Worm (Caenorhabditis elegans) whole organism, L4 larva: ENCODE measurements around the gene sre-29.

ENCODE experiments used
- D1046.2 ChIP-seq: fragments of 200-800 bp; sonication (Bioruptor generic); IDR thresholded peaks from 2 replicates; pipeline ENCODE4 v1.3.6; 2022; ENCODE audit warnings: missing genetic modification characterization, missing compliant biosample characterization
- F26F4.8 ChIP-seq: fragments of 200-800 bp; sonication (Bioruptor generic); conservative IDR thresholded peaks from 2 replicates; pipeline ENCODE4 v1.3.6; 2022; ENCODE audit warnings: missing genetic modification characterization, missing compliant biosample characterization
- T20F7.1 ChIP-seq: fragments of 200-800 bp; sonication (Bioruptor generic); optimal IDR thresholded peaks from 2 replicates; lab custom pipeline; 2018; ENCODE audit warnings: mild to moderate bottlenecking, missing genetic modification characterization, missing compliant biosample characterization
- Y105C5A.15 ChIP-seq: fragments of 200-800 bp; sonication (Bioruptor generic); IDR thresholded peaks from 2 replicates; pipeline ENCODE4 v1.3.6; 2022; ENCODE audit warnings: missing genetic modification characterization, missing compliant biosample characterization
- Y48G9A.11 ChIP-seq: fragments of 200-800 bp; sonication (Bioruptor generic); IDR thresholded peaks from 2 replicates; pipeline ENCODE4 v1.3.6; 2022; ENCODE audit warnings: missing genetic modification reagents, missing genetic modification characterization, missing compliant biosample characterization
- Y5F2A.4 ChIP-seq: fragments of 200-800 bp; sonication (Bioruptor generic); optimal IDR thresholded peaks from 2 replicates; lab custom pipeline; 2018; ENCODE audit warnings: mild to moderate bottlenecking, missing genetic modification characterization, missing compliant biosample characterization
- ZK337.2 ChIP-seq: fragments of 200-800 bp; sonication (Bioruptor generic); IDR thresholded peaks from 2 replicates; pipeline ENCODE4 v1.3.6; 2022; ENCODE audit warnings: missing genetic modification reagents, missing genetic modification characterization, missing compliant biosample characterization
- ZK546.5 ChIP-seq, 2 experiments: sonication (generic microtip); optimal IDR thresholded peaks; 2 replicates each; lab custom pipeline; 2017; ENCODE audit warnings: missing biosample characterization in 2 of 2, missing genetic modification characterization in 2 of 2
- aly-2 ChIP-seq: sonication (generic microtip); optimal IDR thresholded peaks from 2 replicates; lab custom pipeline; 2018; ENCODE audit warnings: missing biosample characterization, missing genetic modification characterization
- ama-1 ChIP-seq: fragments of 150-350 bp; optimal IDR thresholded peaks from 2 replicates; lab custom pipeline; 2014; ENCODE audit warnings: inconsistent platforms, mixed read lengths
- arid-1 ChIP-seq: fragments of 200-800 bp; sonication (Bioruptor generic); conservative IDR thresholded peaks from 2 replicates; pipeline ENCODE4 v1.3.6; 2022; ENCODE audit warnings: missing genetic modification reagents, missing genetic modification characterization, missing compliant biosample characterization
- ceh-20 ChIP-seq: fragments of 200-800 bp; sonication (Bioruptor generic); IDR thresholded peaks from 2 replicates; pipeline ENCODE4 v1.3.6; 2022; ENCODE audit warnings: missing genetic modification reagents, missing genetic modification characterization, missing compliant biosample characterization
- ceh-32 ChIP-seq: sonication (generic microtip); optimal IDR thresholded peaks from 2 replicates; lab custom pipeline; 2016; ENCODE audit warnings: mild to moderate bottlenecking, missing genetic modification characterization, missing compliant biosample characterization; ENCODE audit not compliant: poor library complexity
- ceh-44 ChIP-seq: fragments of 200-800 bp; sonication (Bioruptor generic); IDR thresholded peaks from 2 replicates; pipeline ENCODE4 v1.3.6; 2022; ENCODE audit warnings: missing genetic modification reagents, missing genetic modification characterization, missing compliant biosample characterization
- ces-1 ChIP-seq: fragments of 150-350 bp; sonication (generic microtip); optimal IDR thresholded peaks from 4 replicates; lab custom pipeline; 2014; ENCODE audit warnings: missing biosample characterization, missing genetic modification reagents, missing genetic modification characterization
- dmd-6 ChIP-seq: fragments of 200-800 bp; sonication (Bioruptor generic); IDR thresholded peaks from 2 replicates; pipeline ENCODE4 v1.3.6; 2022; ENCODE audit warnings: missing genetic modification reagents, missing genetic modification characterization, missing compliant biosample characterization
- dve-1 ChIP-seq: sonication (generic microtip); optimal IDR thresholded peaks from 2 replicates; lab custom pipeline; 2017; ENCODE audit warnings: antibody characterized with exemption, mild to moderate bottlenecking, missing genetic modification characterization, missing compliant biosample characterization; ENCODE audit not compliant: insufficient read depth
- lin-13 ChIP-seq: fragments of 150-350 bp; optimal IDR thresholded peaks from 2 replicates; lab custom pipeline; 2014; ENCODE audit warnings: missing biosample characterization, missing genetic modification reagents, missing genetic modification characterization
- lin-29 ChIP-seq: fragments of 200-800 bp; sonication (Bioruptor generic); IDR thresholded peaks from 2 replicates; pipeline ENCODE4 v1.3.6; 2022; ENCODE audit warnings: missing genetic modification reagents, missing genetic modification characterization, missing compliant biosample characterization
- lir-3 ChIP-seq: sonication (generic microtip); optimal IDR thresholded peaks from 2 replicates; lab custom pipeline; 2016; ENCODE audit warnings: mild to moderate bottlenecking, missing genetic modification characterization, missing compliant biosample characterization
- madf-5 ChIP-seq, 2 experiments: fragments of 200-800 bp; sonication (Bioruptor generic); IDR thresholded peaks; 2 replicates each; pipeline ENCODE4 v1.3.6; 2022; ENCODE audit warnings: missing compliant biosample characterization in 2 of 2, missing genetic modification characterization in 2 of 2
- mdl-1 ChIP-seq, 2 experiments: fragments of 150-350 bp in 1 of 2; sonication (generic microtip) in 1 of 2; optimal IDR thresholded peaks; 2 replicates each; lab custom pipeline; 2014 to 2017; ENCODE audit warnings: missing biosample characterization in 2 of 2, missing genetic modification characterization in 2 of 2
- mxl-3 ChIP-seq: fragments of 200-800 bp; sonication (Bioruptor generic); optimal IDR thresholded peaks from 2 replicates; lab custom pipeline; 2018; ENCODE audit warnings: mild to moderate bottlenecking, missing genetic modification characterization, missing compliant biosample characterization
- nhr-10 ChIP-seq: fragments of 150-350 bp; optimal IDR thresholded peaks from 2 replicates; lab custom pipeline; 2014; ENCODE audit warnings: missing biosample characterization, missing genetic modification characterization
- nhr-11 ChIP-seq: fragments of 150-350 bp; optimal IDR thresholded peaks from 2 replicates; lab custom pipeline; 2014; ENCODE audit warnings: missing biosample characterization, missing genetic modification characterization
- nhr-111 ChIP-seq: fragments of 200-800 bp; sonication (Bioruptor generic); optimal IDR thresholded peaks from 2 replicates; lab custom pipeline; 2018; ENCODE audit warnings: mild to moderate bottlenecking, missing genetic modification characterization, missing compliant biosample characterization
- nhr-41 ChIP-seq: fragments of 200-800 bp; sonication (Bioruptor generic); IDR thresholded peaks from 2 replicates; pipeline ENCODE4 v1.3.6; 2022; ENCODE audit warnings: missing genetic modification reagents, missing genetic modification characterization, missing compliant biosample characterization
- nhr-42 ChIP-seq: fragments of 200-800 bp; sonication (Bioruptor generic); IDR thresholded peaks from 2 replicates; pipeline ENCODE4 v1.3.6; 2022; ENCODE audit warnings: missing genetic modification characterization, missing compliant biosample characterization
- nhr-48 ChIP-seq: sonication (generic microtip); optimal IDR thresholded peaks from 2 replicates; lab custom pipeline; 2016; ENCODE audit warnings: mild to moderate bottlenecking, missing genetic modification characterization, missing compliant biosample characterization
- nhr-76 ChIP-seq: fragments of 150-350 bp; optimal IDR thresholded peaks from 2 replicates; lab custom pipeline; 2014; ENCODE audit warnings: missing biosample characterization, missing genetic modification characterization
- pqm-1 ChIP-seq: sonication (generic microtip); optimal IDR thresholded peaks from 2 replicates; lab custom pipeline; 2017; ENCODE audit warnings: missing biosample characterization, missing genetic modification characterization
- saeg-2 ChIP-seq: fragments of 200-800 bp; sonication (Bioruptor generic); IDR thresholded peaks from 2 replicates; pipeline ENCODE4 v1.3.6; 2022; ENCODE audit warnings: missing genetic modification reagents, missing genetic modification characterization, missing compliant biosample characterization
- snpc-1.2 ChIP-seq: fragments of 200-800 bp; sonication (Bioruptor generic); IDR thresholded peaks from 2 replicates; pipeline ENCODE4 v1.3.6; 2022; ENCODE audit warnings: missing genetic modification reagents, missing genetic modification characterization, missing compliant biosample characterization
- tag-97 ChIP-seq: fragments of 200-800 bp; sonication (Bioruptor generic); IDR thresholded peaks from 2 replicates; pipeline ENCODE4 v1.3.6; 2022; ENCODE audit warnings: missing genetic modification characterization, missing compliant biosample characterization
- unc-62 ChIP-seq, 3 experiments: fragments of 150-350 bp in 1 of 3; sonication (generic microtip); optimal IDR thresholded peaks in 2 of 3; peaks in 1 of 3; 1 replicate in 1 of 3; 2 replicates in 2 of 3; lab custom pipeline; 2014 to 2017; ENCODE audit warnings: missing biosample characterization in 3 of 3, missing genetic modification characterization in 3 of 3, missing genetic modification reagents in 3 of 3, missing genotype in 1 of 3
- zag-1 ChIP-seq: fragments of 150-350 bp; optimal IDR thresholded peaks from 2 replicates; lab custom pipeline; 2014; ENCODE audit warnings: missing biosample characterization, missing genetic modification characterization
- zfp-2 ChIP-seq: sonication (generic microtip); optimal IDR thresholded peaks from 2 replicates; lab custom pipeline; 2016; ENCODE audit warnings: mild to moderate bottlenecking, missing genetic modification characterization, missing compliant biosample characterization
- ztf-7 ChIP-seq: fragments of 150-350 bp; optimal IDR thresholded peaks from 2 replicates; lab custom pipeline; 2014; ENCODE audit warnings: missing biosample characterization, missing genetic modification characterization

The sre-29 gene

DNA sequence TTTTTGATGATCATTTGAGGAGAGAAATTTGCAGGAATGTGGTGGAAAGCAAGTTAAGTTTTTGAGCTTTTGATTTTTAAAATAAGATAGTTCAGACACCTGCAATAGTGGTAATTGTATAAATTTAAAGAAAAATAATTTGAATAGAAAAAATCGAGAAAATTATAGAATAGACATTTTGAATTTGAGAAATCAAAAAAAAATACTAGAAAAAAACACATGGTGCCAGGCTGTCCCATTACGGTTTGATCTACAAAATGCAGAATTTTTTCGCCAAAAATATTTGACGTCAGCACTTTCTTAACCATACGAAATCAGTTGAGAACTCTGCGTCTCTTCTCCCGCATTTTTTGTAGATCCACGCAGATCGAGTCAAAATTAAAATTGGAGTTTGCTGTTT, 15.8 kb upstream of the sre-29 start, which contains the start of gene sre-27:
Gene sre-27, minus strand, starts transcription at position 101 of the 400 bp plus-strand sequence.
- no peak for TF ChIP-seq nhr-48 (tag; lab: Kevin White, UChicago)
- TF ChIP-seq pqm-1 (tag; lab: Kevin White, UChicago), result no peak
- TF ChIP-seq, all 104 proteins: peak for 0

DNA sequence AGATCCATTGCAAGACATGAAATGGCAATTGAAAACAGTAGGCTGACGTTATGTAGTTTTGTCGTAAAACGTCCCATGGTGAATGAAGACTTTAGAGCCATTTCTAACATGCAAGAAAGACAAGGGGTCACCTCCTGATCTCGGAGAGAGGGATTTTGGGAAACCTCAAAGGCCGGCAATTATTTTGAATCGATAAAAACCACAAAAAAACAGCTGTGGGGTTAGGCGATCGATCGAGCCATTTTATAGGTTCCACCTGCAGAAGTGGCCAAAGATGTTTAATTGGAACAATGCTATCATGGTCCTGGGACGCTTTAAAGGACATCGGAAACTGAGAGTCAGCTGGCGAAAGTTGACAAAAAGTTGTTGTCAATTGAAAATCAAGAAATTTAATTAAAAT, 13.1 kb upstream of the sre-29 start, which contains the start of gene Y57A10C.11:
Gene Y57A10C.11, minus strand, starts transcription at position 101 of the 400 bp plus-strand sequence.
- peak in 1 of 2 experiments; percentile 74 for TF ChIP-seq unc-62 (GFP tag; optimal IDR thresholded peaks at IDR 0.05 in 1 of 2; lab: Kevin White, UChicago)
- TF ChIP-seq unc-62 (tag; optimal IDR thresholded peaks at IDR 0.05; lab: Kevin White, UChicago), result no peak
- no peak for TF ChIP-seq mdl-1 (tag; optimal IDR thresholded peaks at IDR 0.05; lab: Kevin White, UChicago)
- no peak for TF ChIP-seq ama-1 (lab: Kevin White, UChicago)

DNA sequence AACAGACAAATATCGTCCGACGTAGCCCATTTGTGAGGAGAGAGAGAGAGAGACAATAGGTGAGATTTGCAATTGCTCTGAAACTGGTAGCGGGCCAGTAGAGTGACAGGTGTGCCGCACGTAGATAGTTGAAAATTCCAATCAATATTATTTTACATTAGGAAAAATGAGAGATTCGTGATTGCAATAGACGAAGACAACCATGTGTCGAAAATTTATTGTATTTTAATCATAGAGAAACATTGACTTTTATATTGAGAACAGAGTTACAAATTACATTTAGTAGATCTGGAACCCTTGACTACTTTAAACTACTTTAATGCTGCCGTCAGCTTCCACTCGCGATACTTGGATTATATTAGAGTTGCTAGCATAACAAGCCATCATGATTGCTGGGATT, 10.7 kb upstream of the sre-29 start, which contains the start of gene Y57A10C.1:
Gene Y57A10C.1, minus strand, starts transcription at position 101 of the 400 bp plus-strand sequence.
- TF ChIP-seq unc-62 (GFP tag; optimal IDR thresholded peaks at IDR 0.05 in 1 of 2; lab: Kevin White, UChicago) (peak in 1 of 2 experiments; percentile 64), unc-62 (tag; optimal IDR thresholded peaks at IDR 0.05; lab: Kevin White, UChicago) (no peak), Y105C5A.15 (no peak)
- TF ChIP-seq, all 104 proteins: peak for 1

DNA sequence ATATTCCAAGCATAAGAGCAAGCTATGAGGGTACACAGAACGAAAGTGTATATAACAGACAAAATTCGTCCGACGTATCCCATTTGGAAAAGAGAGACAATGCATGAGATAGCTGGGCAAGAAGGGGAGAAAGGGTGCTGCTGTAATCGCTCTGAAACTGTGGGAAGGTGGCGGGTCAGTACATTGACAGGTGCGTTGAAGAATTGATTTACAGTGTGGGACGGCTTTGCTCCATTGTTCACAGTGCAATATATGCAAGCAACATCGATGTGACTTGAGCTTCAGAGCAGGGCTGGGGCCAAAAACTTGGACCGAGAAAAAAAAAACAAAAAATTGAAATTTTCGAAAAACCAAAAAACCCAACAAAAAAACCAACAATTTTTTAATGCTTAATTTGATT, 8.4 kb upstream of the sre-29 start, which contains the start of gene F57G9.3:
Gene F57G9.3, minus strand, starts transcription at position 101 of the 400 bp plus-strand sequence.
- no peak for TF ChIP-seq ZK546.5 (tag; optimal IDR thresholded peaks at IDR 0.05; lab: Kevin White, UChicago)
- no peak for TF ChIP-seq D1046.2 (GFP tag; lab: Robert Waterston, UW)
- TF ChIP-seq nhr-10, result no peak
- TF ChIP-seq dve-1 (tag; lab: Kevin White, UChicago), result no peak
- TF ChIP-seq ceh-20 (GFP tag; lab: Robert Waterston, UW), result no peak
- no peak for TF ChIP-seq aly-2 (tag; lab: Kevin White, UChicago)
- no peak for TF ChIP-seq saeg-2 (GFP tag; lab: Robert Waterston, UW)
- no peak for TF ChIP-seq nhr-111 (GFP tag; lab: Kevin White, UChicago)
- TF ChIP-seq nhr-76, result no peak
- no peak for TF ChIP-seq unc-62 (GFP tag; optimal IDR thresholded peaks at IDR 0.05 in 1 of 2; lab: Kevin White, UChicago)
- no peak for TF ChIP-seq unc-62 (tag; optimal IDR thresholded peaks at IDR 0.05; lab: Kevin White, UChicago)
- no peak for TF ChIP-seq madf-5 (GFP tag; IDR thresholded peaks at IDR 0.05; lab: Robert Waterston, UW)
- TF ChIP-seq nhr-11 (tag; lab: Kevin White, UChicago), result no peak
- TF ChIP-seq ama-1 (lab: Kevin White, UChicago), result no peak
- no peak for TF ChIP-seq ces-1 (GFP tag; lab: Kevin White, UChicago)
- TF ChIP-seq nhr-41 (GFP tag; lab: Robert Waterston, UW), result no peak
- TF ChIP-seq Y5F2A.4 (GFP tag; lab: Kevin White, UChicago), result no peak
- no peak for TF ChIP-seq tag-97 (GFP tag; lab: Robert Waterston, UW)
- TF ChIP-seq snpc-1.2 (GFP tag; lab: Robert Waterston, UW), result no peak
- TF ChIP-seq, all 104 proteins: peak for 0

DNA sequence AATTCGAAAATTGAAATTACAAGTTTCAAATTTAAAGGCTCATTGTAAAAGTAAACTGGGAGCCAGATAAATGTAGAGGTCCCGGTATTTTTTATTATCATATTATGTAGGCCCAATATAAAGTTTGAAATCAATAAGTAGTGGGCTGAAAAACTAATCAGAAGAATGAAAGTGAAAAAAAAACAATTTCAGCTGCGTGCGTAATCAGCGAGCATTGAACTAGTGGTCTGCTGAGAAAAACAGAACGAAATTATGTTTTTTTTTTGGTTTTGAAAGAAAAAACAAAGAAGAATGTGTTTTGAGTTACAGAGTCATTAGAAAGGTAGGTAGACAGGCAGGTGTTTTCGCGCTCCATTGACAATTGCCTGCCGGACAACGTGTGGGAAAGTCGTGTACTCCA, 7.0 kb upstream of the sre-29 start, which contains the start of gene sre-31:
Gene sre-31, minus strand, starts transcription at position 101 of the 400 bp plus-strand sequence.
- TF ChIP-seq saeg-2 (GFP tag; lab: Robert Waterston, UW) (no peak), lin-29 (GFP tag; lab: Robert Waterston, UW) (no peak), zag-1 (tag; lab: Kevin White, UChicago) (no peak), Y48G9A.11 (GFP tag; lab: Robert Waterston, UW) (no peak), lin-13 (no peak), zfp-2 (tag; lab: Kevin White, UChicago) (no peak), ceh-44 (GFP tag; lab: Robert Waterston, UW) (no peak), T20F7.1 (GFP tag; lab: Kevin White, UChicago) (no peak), ceh-32 (no peak), F26F4.8 (GFP tag; lab: Robert Waterston, UW) (no peak), lir-3 (no peak), mxl-3 (GFP tag; lab: Kevin White, UChicago) (no peak), dmd-6 (GFP tag; lab: Robert Waterston, UW) (no peak), ZK337.2 (no peak), arid-1 (GFP tag; lab: Robert Waterston, UW) (no peak), ztf-7 (no peak), nhr-42 (no peak), nhr-76 (no peak)
